Worm (Caenorhabditis elegans): ENCODE measurements around the gene T08G5.2.

T08G5.2 gene

DNA sequence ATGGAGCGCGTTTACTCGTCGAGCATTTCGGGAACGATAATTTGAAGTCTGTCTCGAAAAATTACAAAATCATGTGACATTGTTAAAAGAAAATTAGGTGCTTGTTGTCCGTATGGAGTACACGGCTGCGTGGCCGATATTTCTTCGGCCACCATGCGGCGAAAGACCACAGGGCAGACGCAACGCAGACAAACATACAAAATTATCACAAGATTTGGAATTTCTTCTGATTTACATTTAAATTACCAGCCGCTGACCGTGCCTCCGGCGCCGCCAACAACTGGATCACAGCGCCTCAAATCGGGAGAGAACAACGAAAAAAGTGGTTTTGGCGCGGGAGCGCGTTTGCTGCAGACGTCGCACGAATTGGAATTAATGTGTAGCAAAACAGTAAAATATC, 29.0 kb upstream of the T08G5.2 start (continued):
- TF ChIP-seq D1046.2 (GFP tag; IDR thresholded peaks at IDR 0.05) (peak; percentile 96), aha-1 (tag) (peak; percentile 97), lsy-2 (tag; optimal IDR thresholded peaks at IDR 0.05) (peak; percentile 42 to 93), ceh-44 (GFP tag; IDR thresholded peaks at IDR 0.05) (peak; percentile 96), unc-130 (GFP tag; optimal IDR thresholded peaks at IDR 0.05) (peak; percentile 81), dpl-1 (GFP tag; optimal IDR thresholded peaks at IDR 0.05) (peak; percentile 90), nhr-76 (tag; optimal IDR thresholded peaks at IDR 0.05) (peak; percentile 65), nhr-11 (tag; optimal IDR thresholded peaks at IDR 0.05) (peak; percentile 61), zfp-2 (tag; optimal IDR thresholded peaks at IDR 0.05) (peak; percentile 42), mep-1 (tag; optimal IDR thresholded peaks at IDR 0.05) (peak; percentile 90), nhr-48 (tag; optimal IDR thresholded peaks at IDR 0.05) (peak; percentile 90), dve-1 (tag; optimal IDR thresholded peaks at IDR 0.05; ENCODE audit: insufficient read depth) (peak; percentile 93), mdl-1 (tag; optimal IDR thresholded peaks at IDR 0.05) (peak in 1 of 2 experiments; percentile 40), spr-1 (tag; optimal IDR thresholded peaks at IDR 0.05) (peak; percentile 84), jun-1 (tag; optimal IDR thresholded peaks at IDR 0.05) (peak; percentile 39), skn-1 (tag; optimal IDR thresholded peaks at IDR 0.05) (peak; percentile 51), lin-38 (GFP tag; IDR thresholded peaks at IDR 0.05) (peak; percentile 98), F10B5.3 (tag; optimal IDR thresholded peaks at IDR 0.05) (peak; percentile 18), nhr-28 (tag; optimal IDR thresholded peaks at IDR 0.05) (peak; percentile 72), zfp-3 (GFP tag; conservative IDR thresholded peaks at IDR 0.05) (peak; percentile 96), T26A8.4 (GFP tag; IDR thresholded peaks at IDR 0.05) (peak; percentile 97), dmd-9 (GFP tag; IDR thresholded peaks at IDR 0.05) (peak; percentile 99), hlh-11 (tag; optimal IDR thresholded peaks at IDR 0.05) (peak; percentile 95), nhr-6 (tag; optimal IDR thresholded peaks at IDR 0.05) (peak; percentile 87), Y48G9A.11 (GFP tag; IDR thresholded peaks at IDR 0.05) (peak; percentile 92), Y105C5A.15 (GFP tag; IDR thresholded peaks at IDR 0.05) (peak; percentile 89; the same call in 1 of the 2 replicates), F44E2.7 (GFP tag; IDR thresholded peaks at IDR 0.05) (peak; percentile 86), lin-13 (GFP tag; optimal IDR thresholded peaks at IDR 0.05) (peak; percentile 80), vab-7 (GFP tag; IDR thresholded peaks at IDR 0.05) (peak; percentile 94), zip-2 (tag; optimal IDR thresholded peaks at IDR 0.05) (peak; percentile 69), mdt-29 (GFP tag; IDR thresholded peaks at IDR 0.05) (peak; percentile 94), mxl-3 (GFP tag; optimal IDR thresholded peaks at IDR 0.05) (peak; percentile 85), ZK337.2 (GFP tag; IDR thresholded peaks at IDR 0.05) (peak; percentile 99), set-16 (GFP tag; IDR thresholded peaks at IDR 0.05) (peak; percentile 78), nhr-10 (tag; optimal IDR thresholded peaks at IDR 0.05) (peak; percentile 35), T20F7.1 (GFP tag; optimal IDR thresholded peaks at IDR 0.05) (peak; percentile 89), zip-11 (GFP tag; IDR thresholded peaks at IDR 0.05) (0 out of 2 replicates have a peak, but pooled peaks have one; percentile 34), nhr-102 (tag; optimal IDR thresholded peaks at IDR 0.05) (peak; percentile 95), nhr-25 (tag; optimal IDR thresholded peaks at IDR 0.05; ENCODE audit: borderline replicate concordance, insufficient read depth) (peak; percentile 55), rbr-2 (tag; optimal IDR thresholded peaks at IDR 0.05) (peak; percentile 92), arid-1 (GFP tag; conservative IDR thresholded peaks at IDR 0.05) (peak; percentile 94), ceh-32 (tag; optimal IDR thresholded peaks at IDR 0.05; ENCODE audit: poor library complexity) (peak; percentile 59), snpc-1.2 (GFP tag; IDR thresholded peaks at IDR 0.05) (0 out of 2 replicates have a peak, but pooled peaks have one; percentile 41), mxl-2 (GFP tag; conservative IDR thresholded peaks at IDR 0.05) (peak; percentile 88), lin-15B (tag; optimal IDR thresholded peaks at IDR 0.05) (peak; percentile 14), daf-16 (GFP tag; optimal IDR thresholded peaks at IDR 0.05) (peak; percentile 28 to 38), daf-16 (tag; optimal IDR thresholded peaks at IDR 0.05) (peak; percentile 43), mes-2 (tag; optimal IDR thresholded peaks at IDR 0.05; ENCODE audit: poor library complexity, severe bottlenecking) (peak; percentile 100), hif-1 (tag; optimal IDR thresholded peaks at IDR 0.05) (peak; percentile 61 to 94)
